Worm (Caenorhabditis elegans) whole organism, L3 larva: ENCODE data around the gene B0432.10.

Experiments used
- R02D3.7 ChIP-seq: fragments of 150-350 bp; optimal IDR thresholded peaks from 2 replicates; lab custom pipeline; 2014; ENCODE audit warnings: missing biosample characterization, missing genetic modification characterization
- ZK546.5 ChIP-seq: sonication (generic microtip); optimal IDR thresholded peaks from 2 replicates; lab custom pipeline; 2017; ENCODE audit warnings: missing biosample characterization, missing genetic modification characterization
- aly-2 ChIP-seq: fragments of 150-350 bp; optimal IDR thresholded peaks from 2 replicates; lab custom pipeline; 2014; ENCODE audit warnings: missing biosample characterization, missing genetic modification characterization
- ama-1 ChIP-seq: fragments of 150-350 bp; optimal IDR thresholded peaks from 2 replicates; lab custom pipeline; 2018
- ceh-16 ChIP-seq: sonication (generic microtip); optimal IDR thresholded peaks from 2 replicates; lab custom pipeline; 2017; ENCODE audit warnings: missing biosample characterization, missing genetic modification characterization
- ceh-28 ChIP-seq: fragments of 150-350 bp; optimal IDR thresholded peaks from 2 replicates; lab custom pipeline; 2014; ENCODE audit warnings: missing biosample characterization, missing genetic modification reagents, missing genetic modification characterization
- ceh-82 ChIP-seq: fragments of 150-350 bp; optimal IDR thresholded peaks from 2 replicates; lab custom pipeline; 2014; ENCODE audit warnings: missing biosample characterization, missing genetic modification characterization
- ceh-9 ChIP-seq: sonication (generic microtip); optimal IDR thresholded peaks from 2 replicates; lab custom pipeline; 2018; ENCODE audit warnings: missing biosample characterization, missing genetic modification characterization
- daf-12 ChIP-seq: fragments of 150-350 bp; optimal IDR thresholded peaks from 2 replicates; lab custom pipeline; 2014; ENCODE audit warnings: missing biosample characterization, missing genetic modification reagents, missing genetic modification characterization
- egl-27 ChIP-seq: sonication (generic microtip); optimal IDR thresholded peaks from 4 replicates; lab custom pipeline; 2017; ENCODE audit warnings: missing biosample characterization, missing genetic modification reagents, missing genetic modification characterization
- egl-5 ChIP-seq: fragments of 150-350 bp; optimal IDR thresholded peaks from 2 replicates; lab custom pipeline; 2017; ENCODE audit warnings: missing biosample characterization, missing genetic modification reagents, missing genetic modification characterization, inconsistent platforms
- elt-1 ChIP-seq: fragments of 150-350 bp; optimal IDR thresholded peaks from 2 replicates; lab custom pipeline; 2014; ENCODE audit warnings: missing biosample characterization, missing genetic modification characterization
- elt-2 ChIP-seq: sonication (generic microtip); optimal IDR thresholded peaks from 2 replicates; lab custom pipeline; 2016; ENCODE audit warnings: missing genetic modification reagents, mild to moderate bottlenecking, missing genetic modification characterization, missing compliant biosample characterization
- elt-3 ChIP-seq, 3 experiments: fragments of 150-350 bp in 1 of 3; sonication (generic microtip) in 2 of 3; optimal IDR thresholded peaks; 2 replicates in 2 of 3; 4 replicates in 1 of 3; lab custom pipeline; 2014 to 2017; ENCODE audit warnings: missing biosample characterization in 3 of 3, missing genetic modification characterization in 3 of 3
- eor-1 ChIP-seq, 2 experiments: fragments of 150-350 bp; optimal IDR thresholded peaks; 2 replicates each; lab custom pipeline; 2014 to 2018; ENCODE audit warnings: missing biosample characterization in 2 of 2, missing genetic modification characterization in 2 of 2
- fkh-10 ChIP-seq: sonication (generic microtip); optimal IDR thresholded peaks from 2 replicates; lab custom pipeline; 2017; ENCODE audit warnings: missing biosample characterization, missing genetic modification reagents, missing genetic modification characterization
- fkh-2 ChIP-seq: fragments of 150-350 bp; optimal IDR thresholded peaks from 2 replicates; lab custom pipeline; 2014; ENCODE audit warnings: missing biosample characterization, missing genetic modification reagents, missing genetic modification characterization
- fos-1 ChIP-seq: fragments of 150-350 bp; optimal IDR thresholded peaks from 2 replicates; lab custom pipeline; 2014; ENCODE audit warnings: missing biosample characterization, missing genetic modification characterization
- hmg-11 ChIP-seq: sonication (generic microtip); optimal IDR thresholded peaks from 2 replicates; lab custom pipeline; 2016; ENCODE audit warnings: missing genetic modification characterization, missing compliant biosample characterization
- jun-1 ChIP-seq: fragments of 150-350 bp; optimal IDR thresholded peaks from 2 replicates; lab custom pipeline; 2014; ENCODE audit warnings: missing biosample characterization, missing genetic modification reagents, missing genetic modification characterization
- lin-15B ChIP-seq: fragments of 150-350 bp; optimal IDR thresholded peaks from 2 replicates; lab custom pipeline; 2014; ENCODE audit warnings: missing biosample characterization, missing genetic modification characterization
- lin-39 ChIP-seq: fragments of 150-350 bp; optimal IDR thresholded peaks from 2 replicates; lab custom pipeline; 2018; ENCODE audit warnings: missing biosample characterization, missing genetic modification reagents, missing genetic modification characterization
- lsy-12 ChIP-seq: sonication (generic microtip); optimal IDR thresholded peaks from 2 replicates; lab custom pipeline; 2016; ENCODE audit warnings: mild to moderate bottlenecking, missing genetic modification characterization, missing compliant biosample characterization
- mdl-1 ChIP-seq: fragments of 150-350 bp; optimal IDR thresholded peaks from 2 replicates; lab custom pipeline; 2014; ENCODE audit warnings: missing biosample characterization, missing genetic modification characterization
- mml-1 ChIP-seq: fragments of 150-350 bp; sonication (generic microtip); optimal IDR thresholded peaks from 3 replicates; lab custom pipeline; 2014; ENCODE audit warnings: missing biosample characterization, missing genetic modification characterization
- nfya-1 ChIP-seq: sonication (generic microtip); optimal IDR thresholded peaks from 2 replicates; lab custom pipeline; 2017; ENCODE audit warnings: missing genetic modification characterization, mild to moderate bottlenecking, missing compliant biosample characterization, antibody characterized with exemption, moderate library complexity; ENCODE audit not compliant: insufficient read depth
- nhr-11 ChIP-seq: fragments of 150-350 bp; optimal IDR thresholded peaks from 2 replicates; lab custom pipeline; 2014; ENCODE audit warnings: missing biosample characterization, missing genetic modification characterization
- nhr-12 ChIP-seq: fragments of 150-350 bp; optimal IDR thresholded peaks from 2 replicates; lab custom pipeline; 2014; ENCODE audit warnings: missing biosample characterization, missing genetic modification characterization
- nhr-23 ChIP-seq: fragments of 150-350 bp; optimal IDR thresholded peaks from 2 replicates; lab custom pipeline; 2014; ENCODE audit warnings: missing biosample characterization, missing genetic modification reagents, missing genetic modification characterization
- nhr-237 ChIP-seq: fragments of 150-350 bp; optimal IDR thresholded peaks from 2 replicates; lab custom pipeline; 2014; ENCODE audit warnings: missing biosample characterization, missing genetic modification characterization
- nhr-25 ChIP-seq: sonication (generic microtip); optimal IDR thresholded peaks from 2 replicates; lab custom pipeline; 2017; ENCODE audit warnings: missing biosample characterization, missing genetic modification characterization
- nhr-28 ChIP-seq: fragments of 150-350 bp; optimal IDR thresholded peaks from 2 replicates; lab custom pipeline; 2014; ENCODE audit warnings: missing biosample characterization, missing genetic modification characterization
- nhr-43 ChIP-seq: sonication (generic microtip); optimal IDR thresholded peaks from 2 replicates; lab custom pipeline; 2016; ENCODE audit warnings: mild to moderate bottlenecking, missing genetic modification characterization, missing compliant biosample characterization; ENCODE audit not compliant: poor library complexity, severe bottlenecking
- nhr-67 ChIP-seq: fragments of 150-350 bp; optimal IDR thresholded peaks from 2 replicates; lab custom pipeline; 2014; ENCODE audit warnings: missing biosample characterization, missing genetic modification characterization
- nhr-76 ChIP-seq: fragments of 150-350 bp; sonication (generic microtip); optimal IDR thresholded peaks from 5 replicates; lab custom pipeline; 2014; ENCODE audit warnings: missing biosample characterization, missing genetic modification characterization
- nhr-77 ChIP-seq: fragments of 150-350 bp; optimal IDR thresholded peaks from 2 replicates; lab custom pipeline; 2014; ENCODE audit warnings: missing biosample characterization, missing genetic modification characterization
- pha-4 ChIP-seq: fragments of 150-350 bp; optimal IDR thresholded peaks from 2 replicates; lab custom pipeline; 2014; ENCODE audit warnings: missing biosample characterization, missing genetic modification reagents, missing genetic modification characterization
- pqm-1 ChIP-seq: fragments of 150-350 bp; optimal IDR thresholded peaks from 2 replicates; lab custom pipeline; 2017; ENCODE audit warnings: missing biosample characterization, missing genetic modification characterization, inconsistent platforms
- sea-2 ChIP-seq: fragments of 150-350 bp; sonication (generic microtip); optimal IDR thresholded peaks from 4 replicates; lab custom pipeline; 2014; ENCODE audit warnings: missing biosample characterization, missing genetic modification reagents, missing genetic modification characterization
- skn-1 ChIP-seq: fragments of 150-350 bp; optimal IDR thresholded peaks from 2 replicates; lab custom pipeline; 2014; ENCODE audit warnings: missing biosample characterization, missing genetic modification characterization
- snpc-4 ChIP-seq: fragments of 150-350 bp; optimal IDR thresholded peaks from 2 replicates; lab custom pipeline; 2014; ENCODE audit warnings: missing biosample characterization, missing genetic modification characterization
- tbx-2 ChIP-seq: sonication (generic microtip); optimal IDR thresholded peaks from 2 replicates; lab custom pipeline; 2016; ENCODE audit warnings: mild to moderate bottlenecking, missing genetic modification characterization, missing compliant biosample characterization
- unc-39 ChIP-seq: sonication (generic microtip); optimal IDR thresholded peaks from 4 replicates; lab custom pipeline; 2017; ENCODE audit warnings: missing biosample characterization, missing genetic modification characterization
- unc-62 ChIP-seq: fragments of 150-350 bp; sonication (generic microtip); optimal IDR thresholded peaks from 4 replicates; lab custom pipeline; 2014; ENCODE audit warnings: missing biosample characterization, missing genetic modification reagents, missing genetic modification characterization
- zag-1 ChIP-seq: fragments of 150-350 bp; optimal IDR thresholded peaks from 2 replicates; lab custom pipeline; 2014; ENCODE audit warnings: missing biosample characterization, missing genetic modification characterization
- ztf-11 ChIP-seq: fragments of 150-350 bp; optimal IDR thresholded peaks from 2 replicates; lab custom pipeline; 2014; ENCODE audit warnings: missing biosample characterization, missing genetic modification characterization
- ztf-4 ChIP-seq: fragments of 150-350 bp; optimal IDR thresholded peaks from 2 replicates; lab custom pipeline; 2014; ENCODE audit warnings: missing biosample characterization, missing genetic modification characterization

The B0432.10 gene

ce11 chrII:257519-257918 lies 28.6 kb downstream of the B0432.10 start, which contains the start of gene cat-2:
Gene cat-2, plus strand, starts transcription at chrII:257819.
- TF ChIP-seq lin-39 (tag; lab: Kevin White, UChicago) (peak; percentile 29), ZK546.5 (tag; lab: Kevin White, UChicago) (no peak)

ce11 chrII:255124-255523 lies 31.0 kb downstream of the B0432.10 start:
- TF ChIP-seq elt-1 (tag; lab: Kevin White, UChicago) (peak; percentile 62), lin-39 (tag; lab: Kevin White, UChicago) (peak; percentile 93), unc-62 (peak; percentile 30), mdl-1 (tag; lab: Kevin White, UChicago) (no peak), nhr-11 (tag; lab: Kevin White, UChicago) (peak; percentile 54), hmg-11 (tag; lab: Kevin White, UChicago) (peak; percentile 97), nhr-43 (tag; lab: Kevin White, UChicago) (peak; percentile 97), ztf-4 (no peak), nhr-25 (tag; lab: Kevin White, UChicago) (peak; percentile 91), skn-1 (peak; percentile 90), lin-15B (peak; percentile 98), unc-39 (no peak), zag-1 (tag; lab: Kevin White, UChicago) (peak; percentile 19), aly-2 (tag; lab: Kevin White, UChicago) (peak; percentile 59), ceh-28 (tag; lab: Kevin White, UChicago) (peak; percentile 97), ceh-82 (tag; lab: Kevin White, UChicago) (peak; percentile 92), nfya-1 (tag; lab: Kevin White, UChicago) (peak; percentile 93), nhr-67 (tag; lab: Kevin White, UChicago) (no peak), ceh-9 (tag; lab: Kevin White, UChicago) (no peak), daf-12 (tag; lab: Kevin White, UChicago) (no peak), snpc-4 (tag; lab: Kevin White, UChicago) (peak; percentile 95), mml-1 (tag; lab: Kevin White, UChicago) (no peak), pqm-1 (tag; lab: Kevin White, UChicago) (peak; percentile 99), nhr-28 (tag; lab: Kevin White, UChicago) (no peak), pha-4 (tag; lab: Kevin White, UChicago) (peak; percentile 97), eor-1 (tag; optimal IDR thresholded peaks at IDR 0.05; lab: Kevin White, UChicago) (no peak), tbx-2 (tag; lab: Kevin White, UChicago) (peak; percentile 88), egl-27 (tag; lab: Kevin White, UChicago) (peak; percentile 57), jun-1 (tag; lab: Kevin White, UChicago) (peak; percentile 84), fkh-10 (GFP tag; lab: Kevin White, UChicago) (peak; percentile 91), nhr-76 (tag; lab: Kevin White, UChicago) (peak; percentile 81), ceh-16 (tag; lab: Kevin White, UChicago) (peak; percentile 5), R02D3.7 (tag; lab: Kevin White, UChicago) (peak; percentile 92), nhr-12 (no peak), nhr-237 (tag; lab: Kevin White, UChicago) (no peak), ztf-11 (tag; lab: Kevin White, UChicago) (no peak), ama-1 (lab: Kevin White, UChicago) (peak; percentile 63), sea-2 (no peak), fkh-2 (tag; lab: Kevin White, UChicago) (no peak), ZK546.5 (tag; lab: Kevin White, UChicago) (no peak), fos-1 (no peak), nhr-77 (tag; lab: Kevin White, UChicago) (peak; percentile 87), egl-5 (tag; lab: Kevin White, UChicago) (peak; percentile 94), elt-3 (tag; optimal IDR thresholded peaks at IDR 0.05; lab: Kevin White, UChicago) (peak in 1 of 3 experiments; percentile 43), lsy-12 (tag; lab: Kevin White, UChicago) (peak; percentile 85), elt-2 (tag; lab: Kevin White, UChicago) (peak; percentile 78), nhr-23 (peak; percentile 93)
